Fruit fly (Drosophila melanogaster): ENCODE measurements around the gene CG11760.

The CG11760 gene

dm6 chr3R:8676560-8677000, 42.4 kb upstream of the CG11760 start, which contains the start of the genes Unc50, CG11755 and CG8043 (continued):
- TF ChIP-seq CG2678 (tag; optimal IDR thresholded peaks at IDR 0.05): peak; percentile 82
- TF ChIP-seq Gug (GFP tag; IDR thresholded peaks at IDR 0.05): peak; percentile 81; the same call in 2 of the 4 replicates
- TF ChIP-seq sisA (GFP tag; IDR thresholded peaks at IDR 0.05): peak; percentile 73
- peak; percentile 66; the same call in 2 of the 3 replicates for TF ChIP-seq Mrtf (GFP tag; IDR thresholded peaks at IDR 0.05)
- TF ChIP-seq CG3065 (GFP tag; optimal IDR thresholded peaks at IDR 0.05): peak; percentile 48
- TF ChIP-seq emc (GFP tag; optimal IDR thresholded peaks at IDR 0.05): peak; percentile 20
- peak; percentile 17 for TF ChIP-seq oc (tag; optimal IDR thresholded peaks at IDR 0.05)
- peak; percentile 11 for TF ChIP-seq CG6765 (GFP tag; optimal IDR thresholded peaks at IDR 0.05)
- TF ChIP-seq Dip3 (GFP tag; optimal IDR thresholded peaks at IDR 0.05): peak; percentile 66
- peak; percentile 93 for TF ChIP-seq amos (GFP tag; IDR thresholded peaks at IDR 0.05; ENCODE audit: partially characterized antibody)
- peak; percentile 30 for TF ChIP-seq CG10431 (GFP tag; optimal IDR thresholded peaks at IDR 0.05)
- TF ChIP-seq CG17361 (GFP tag; IDR thresholded peaks at IDR 0.05): peak; percentile 88
- TF ChIP-seq Side (GFP tag; optimal IDR thresholded peaks at IDR 0.05): peak; percentile 56
- peak; percentile 81 for TF ChIP-seq CG10147 (GFP tag; optimal IDR thresholded peaks at IDR 0.05)
- no peak for TF ChIP-seq CG17912 (GFP tag; optimal IDR thresholded peaks at IDR 0.05)
- no peak for TF ChIP-seq Fer1 (GFP tag; optimal IDR thresholded peaks at IDR 0.05)
- TF ChIP-seq Blimp-1 (GFP tag; optimal IDR thresholded peaks at IDR 0.05): no peak
- peak; percentile 77 for TF ChIP-seq dmrt11E (tag; optimal IDR thresholded peaks at IDR 0.05)
- TF ChIP-seq pzg (GFP tag; optimal IDR thresholded peaks at IDR 0.05): peak; percentile 78
- TF ChIP-seq zen (tag; optimal IDR thresholded peaks at IDR 0.05): peak; percentile 83
- peak; percentile 89 for TF ChIP-seq CG2120 (GFP tag; optimal IDR thresholded peaks at IDR 0.05)
- peak; percentile 94 to 98 for TF ChIP-seq crp (GFP tag; optimal IDR thresholded peaks at IDR 0.05)
- no peak for TF ChIP-seq Hey (tag; optimal IDR thresholded peaks at IDR 0.05)
- TF ChIP-seq hb (GFP tag; IDR thresholded peaks at IDR 0.05; ENCODE audit: partially characterized antibody): peak; percentile 99
- TF ChIP-seq CG6689 (GFP tag; IDR thresholded peaks at IDR 0.05): peak; percentile 74
- peak; percentile 99 for TF ChIP-seq CG16813 (GFP tag; IDR thresholded peaks at IDR 0.05; ENCODE audit: partially characterized antibody)
- TF ChIP-seq trem (tag; optimal IDR thresholded peaks at IDR 0.05): peak; percentile 94
- TF ChIP-seq CG2129 (GFP tag; IDR thresholded peaks at IDR 0.05; ENCODE audit: partially characterized antibody): peak; percentile 99
- TF ChIP-seq Ets97D (GFP tag; optimal IDR thresholded peaks at IDR 0.05): peak; percentile 74
- TF ChIP-seq stc (GFP tag; IDR thresholded peaks at IDR 0.05): no peak
- no peak for TF ChIP-seq Hr39 (optimal IDR thresholded peaks at IDR 0.05)
- TF ChIP-seq org-1 (GFP tag; optimal IDR thresholded peaks at IDR 0.05): no peak
- no peak for TF ChIP-seq cg (GFP tag; optimal IDR thresholded peaks at IDR 0.05)
- TF ChIP-seq lbe (GFP tag; optimal IDR thresholded peaks at IDR 0.05): peak; percentile 79
- peak; percentile 99 for TF ChIP-seq CG13287 (GFP tag; IDR thresholded peaks at IDR 0.05; ENCODE audit: partially characterized antibody)
- no peak for TF ChIP-seq HLHmδ (GFP tag; optimal IDR thresholded peaks at IDR 0.05)
- peak; percentile 1 for TF ChIP-seq CG4707 (GFP tag; optimal IDR thresholded peaks at IDR 0.05)
- TF ChIP-seq ato (GFP tag; IDR thresholded peaks at IDR 0.05; ENCODE audit: partially characterized antibody): peak; percentile 74; the same call in 1 of the 2 replicates
- no peak for TF ChIP-seq Doc2 (GFP tag; IDR thresholded peaks at IDR 0.05)
- TF ChIP-seq CG8290 (GFP tag; optimal IDR thresholded peaks at IDR 0.05): peak; percentile 64
- peak in 1 of 2 experiments; percentile 44 for TF ChIP-seq CG8290 (tag; optimal IDR thresholded peaks at IDR 0.05)
- TF ChIP-seq kni (GFP tag; optimal IDR thresholded peaks at IDR 0.05): peak; percentile 52
- peak; percentile 87 for TF ChIP-seq gem (tag; optimal IDR thresholded peaks at IDR 0.05)
- peak; percentile 23 for TF ChIP-seq eyg (GFP tag; optimal IDR thresholded peaks at IDR 0.05)
- TF ChIP-seq Dref (GFP tag; IDR thresholded peaks at IDR 0.05): peak; percentile 36; the same call in 1 of the 2 replicates
- TF ChIP-seq bowl (GFP tag; IDR thresholded peaks at IDR 0.05): no peak
- peak; percentile 68 for TF ChIP-seq tap (tag; optimal IDR thresholded peaks at IDR 0.05)
- TF ChIP-seq bcd (GFP tag; optimal IDR thresholded peaks at IDR 0.05): peak; percentile 79
- TF ChIP-seq chn (GFP tag; optimal IDR thresholded peaks at IDR 0.05): peak; percentile 60
- no peak for TF ChIP-seq NC2α (GFP tag; optimal IDR thresholded peaks at IDR 0.05)
